Worm (Caenorhabditis elegans): ENCODE data around the gene rfk-1.
A peak's percentile ranks its signal among the peaks of the same experiment; 100 is the strongest.

Gene rfk-1

ce11 chrIV:10367740-10368246, 41.5 kb downstream of the rfk-1 start, which contains the start of gene pges-2:
pges-2 (minus strand) TSS chrIV:10367790.
- TF ChIP-seq sox-4 (tag; optimal IDR thresholded peaks at IDR 0.05) (no peak), F13H6.1 (tag; optimal IDR thresholded peaks at IDR 0.05) (no peak), ceh-34 (tag; optimal IDR thresholded peaks at IDR 0.05) (no peak), hlh-30 (tag; optimal IDR thresholded peaks at IDR 0.05; ENCODE audit: insufficient read depth) (no peak), hlh-6 (tag; optimal IDR thresholded peaks at IDR 0.05) (no peak), nhr-11 (tag; optimal IDR thresholded peaks at IDR 0.05) (no peak), rnt-1 (tag; optimal IDR thresholded peaks at IDR 0.05) (no peak), che-1 (tag; optimal IDR thresholded peaks at IDR 0.05) (no peak), ceh-9 (tag; optimal IDR thresholded peaks at IDR 0.05) (no peak), unc-86 (tag; optimal IDR thresholded peaks at IDR 0.05) (no peak), fkh-10 (GFP tag; optimal IDR thresholded peaks at IDR 0.05) (no peak), tbx-7 (tag; optimal IDR thresholded peaks at IDR 0.05) (no peak), ttx-3 (tag; optimal IDR thresholded peaks at IDR 0.05) (no peak), madf-2 (tag; optimal IDR thresholded peaks at IDR 0.05) (no peak), ztf-16 (tag; optimal IDR thresholded peaks at IDR 0.05) (no peak), zip-5 (tag; optimal IDR thresholded peaks at IDR 0.05) (no peak), hlh-15 (tag; optimal IDR thresholded peaks at IDR 0.05) (no peak), elt-2 (tag; optimal IDR thresholded peaks at IDR 0.05) (no peak)

- peak; percentile 0 for TF ChIP-seq unc-42 (tag; optimal IDR thresholded peaks at IDR 0.05)
- TF ChIP-seq hlh-30 (tag; optimal IDR thresholded peaks at IDR 0.05; ENCODE audit: insufficient read depth) = peak; percentile 38
- TF ChIP-seq elt-4 (tag; optimal IDR thresholded peaks at IDR 0.05) = no peak
- TF ChIP-seq dmd-4 (tag; optimal IDR thresholded peaks at IDR 0.05; ENCODE audit: borderline replicate concordance) = no peak
These were observed 43.3 kb downstream of the rfk-1 start, which contains the start of gene sir-2.1 for ce11 chrIV:10366018-10366417. sir-2.1 (minus strand) TSS chrIV:10366229.

- no peak for TF ChIP-seq tbx-2 (tag; optimal IDR thresholded peaks at IDR 0.05)
- TF ChIP-seq sdc-2 (tag; optimal IDR thresholded peaks at IDR 0.05) = no peak
- TF ChIP-seq ceh-2 (tag; optimal IDR thresholded peaks at IDR 0.05) = no peak
- no peak for TF ChIP-seq hlh-8 (tag; optimal IDR thresholded peaks at IDR 0.05)
- no peak for TF ChIP-seq pros-1 (tag; optimal IDR thresholded peaks at IDR 0.05)
- TF ChIP-seq Y22D7AL.16 (tag; optimal IDR thresholded peaks at IDR 0.05) = no peak
- TF ChIP-seq hlh-6 (tag; optimal IDR thresholded peaks at IDR 0.05) = no peak
- no peak for TF ChIP-seq ceh-22 (tag; optimal IDR thresholded peaks at IDR 0.05)
- no peak for TF ChIP-seq npax-4 (tag; optimal IDR thresholded peaks at IDR 0.05)
- TF ChIP-seq hlh-13 (GFP tag; optimal IDR thresholded peaks at IDR 0.05) = no peak
These were observed 48.9 kb downstream of the rfk-1 start, which contains the start of gene ugt-59 for ce11 chrIV:10360336-10360735. ugt-59 (plus strand) TSS chrIV:10360636.
